Fruit fly (Drosophila melanogaster) whole organism, embryonic: Measurements from ENCODE around the gene DCTN1-p150.

Source experiments
- CG10209 ChIP-seq: fragments of 200-800 bp; sonication (Bioruptor generic); optimal IDR thresholded peaks from 3 replicates; lab custom pipeline; 2017; ENCODE audit warnings: missing biosample characterization, mild to moderate bottlenecking, missing genetic modification characterization, missing genetic modification reagents
- CG10654 ChIP-seq: fragments of 200-800 bp; sonication (Bioruptor generic); optimal IDR thresholded peaks from 2 replicates; lab custom pipeline; 2016; ENCODE audit warnings: missing biosample characterization, missing genetic modification characterization
- CG11247 ChIP-seq: fragments of 200-800 bp; sonication (Bioruptor generic); IDR thresholded peaks from 2 replicates; pipeline ENCODE4 v1.3.6; 2022; ENCODE audit warnings: missing biosample characterization, missing genetic modification characterization
- CG12391 ChIP-seq: fragments of 200-800 bp; sonication (Bioruptor generic); optimal IDR thresholded peaks from 3 replicates; lab custom pipeline; 2018; ENCODE audit warnings: missing biosample characterization, mild to moderate bottlenecking, missing genetic modification characterization, moderate library complexity
- CG15514 ChIP-seq: fragments of 200-800 bp; sonication (Bioruptor generic); optimal IDR thresholded peaks from 3 replicates; lab custom pipeline; 2017; ENCODE audit warnings: missing biosample characterization, missing genetic modification characterization, mild to moderate bottlenecking, moderate library complexity, missing genetic modification reagents
- CG17385 ChIP-seq: fragments of 200-800 bp; sonication (Bioruptor generic); optimal IDR thresholded peaks from 3 replicates; lab custom pipeline; 2018; ENCODE audit warnings: missing biosample characterization, mild to moderate bottlenecking, missing genetic modification characterization
- CG18262 ChIP-seq: fragments of 200-800 bp; optimal IDR thresholded peaks from 3 replicates; lab custom pipeline; 2019; ENCODE audit warnings: missing biosample characterization, mild to moderate bottlenecking, missing genetic modification characterization, moderate library complexity
- CG18599 ChIP-seq: fragments of 200-800 bp; sonication (Bioruptor generic); optimal IDR thresholded peaks from 3 replicates; lab custom pipeline; 2017; ENCODE audit warnings: missing biosample characterization, missing genetic modification characterization, mild to moderate bottlenecking, moderate library complexity, missing genetic modification reagents
- CG18764 ChIP-seq: fragments of 200-800 bp; sonication (Bioruptor generic); optimal IDR thresholded peaks from 3 replicates; lab custom pipeline; 2016; ENCODE audit warnings: missing biosample characterization, missing genetic modification characterization
- CG30403 ChIP-seq: fragments of 200-800 bp; sonication (Bioruptor generic); optimal IDR thresholded peaks from 3 replicates; lab custom pipeline; 2016; ENCODE audit warnings: missing biosample characterization, missing genetic modification characterization
- CG30431 ChIP-seq: fragments of 200-800 bp; sonication (Bioruptor generic); optimal IDR thresholded peaks from 2 replicates; lab custom pipeline; 2017; ENCODE audit warnings: missing biosample characterization, missing genetic modification characterization
- CG32772 ChIP-seq: fragments of 200-800 bp; sonication (Bioruptor generic); IDR thresholded peaks from 2 replicates; pipeline ENCODE4 v1.3.6; 2022; ENCODE audit warnings: missing biosample characterization, missing genetic modification characterization
- CG43689 ChIP-seq: fragments of 200-800 bp; sonication (Bioruptor generic); IDR thresholded peaks from 2 replicates; pipeline ENCODE4 v1.3.6; 2022; ENCODE audit warnings: missing biosample characterization, missing genetic modification characterization
- CG4820 ChIP-seq: fragments of 200-800 bp; sonication (Bioruptor generic); optimal IDR thresholded peaks from 3 replicates; lab custom pipeline; 2016; ENCODE audit warnings: missing biosample characterization, missing genetic modification characterization
- CG5180 ChIP-seq: fragments of 200-800 bp; sonication (Bioruptor generic); optimal IDR thresholded peaks from 3 replicates; lab custom pipeline; 2017; ENCODE audit warnings: missing biosample characterization, missing genetic modification characterization, mild to moderate bottlenecking, moderate library complexity, missing genetic modification reagents
- CG6689 ChIP-seq: fragments of 200-800 bp; sonication (Bioruptor generic); IDR thresholded peaks from 2 replicates; pipeline ENCODE4 v1.3.6; 2022; ENCODE audit warnings: missing biosample characterization, missing genetic modification characterization
- CG7372 ChIP-seq: fragments of 200-800 bp; sonication (Bioruptor generic); IDR thresholded peaks from 2 replicates; pipeline ENCODE4 v1.3.6; 2022; ENCODE audit warnings: missing biosample characterization, missing genetic modification characterization
- CG9437 ChIP-seq: fragments of 200-800 bp; sonication (Bioruptor generic); optimal IDR thresholded peaks from 2 replicates; lab custom pipeline; 2018; ENCODE audit warnings: missing biosample characterization, mild to moderate bottlenecking, missing genetic modification characterization
- CG9727 ChIP-seq: fragments of 200-800 bp; sonication (Bioruptor generic); optimal IDR thresholded peaks from 3 replicates; lab custom pipeline; 2017; ENCODE audit warnings: missing biosample characterization, mild to moderate bottlenecking, missing genetic modification characterization
- Camta ChIP-seq: fragments of 200-800 bp; sonication (Bioruptor generic); optimal IDR thresholded peaks from 2 replicates; lab custom pipeline; 2016; ENCODE audit warnings: missing biosample characterization, missing genetic modification characterization
- H15 ChIP-seq: fragments of 200-800 bp; sonication (Bioruptor generic); IDR thresholded peaks from 3 replicates; pipeline ENCODE4 v1.3.6; 2022; ENCODE audit warnings: missing biosample characterization, missing genetic modification characterization
- HLH4C ChIP-seq: fragments of 200-800 bp; sonication (Bioruptor generic); IDR thresholded peaks from 3 replicates; pipeline ENCODE4 v1.3.6; 2022; ENCODE audit warnings: missing biosample characterization, missing genetic modification characterization; ENCODE audit not compliant: partially characterized antibody
- HLH54F ChIP-seq: fragments of 200-800 bp; sonication (Bioruptor generic); optimal IDR thresholded peaks from 3 replicates; lab custom pipeline; 2016; ENCODE audit warnings: missing biosample characterization, missing genetic modification characterization
- HLHmδ ChIP-seq: fragments of 200-800 bp; sonication (Bioruptor generic); optimal IDR thresholded peaks from 2 replicates; lab custom pipeline; 2018; ENCODE audit warnings: missing biosample characterization, mild to moderate bottlenecking, missing genetic modification characterization, moderate library complexity
- Hey ChIP-seq: fragments of 200-800 bp; sonication (Bioruptor generic); optimal IDR thresholded peaks from 3 replicates; lab custom pipeline; 2018; ENCODE audit warnings: missing biosample characterization, mild to moderate bottlenecking, missing genetic modification characterization
- Oaz ChIP-seq: fragments of 200-800 bp; sonication (Bioruptor generic); IDR thresholded peaks from 2 replicates; pipeline ENCODE4 v1.3.6; 2022; ENCODE audit warnings: missing biosample characterization, missing genetic modification characterization
- al ChIP-seq: fragments of 200-800 bp; sonication (Bioruptor generic); IDR thresholded peaks from 2 replicates; pipeline ENCODE4 v1.3.6; 2022; ENCODE audit warnings: missing biosample characterization, missing genetic modification characterization
- amos ChIP-seq: fragments of 200-800 bp; sonication (Bioruptor generic); IDR thresholded peaks from 2 replicates; pipeline ENCODE4 v1.3.6; 2022; ENCODE audit warnings: missing biosample characterization, missing genetic modification characterization; ENCODE audit not compliant: partially characterized antibody
- btn ChIP-seq: fragments of 200-800 bp; sonication (Bioruptor generic); optimal IDR thresholded peaks from 2 replicates; lab custom pipeline; 2016; ENCODE audit warnings: missing biosample characterization, missing genetic modification characterization
- corto ChIP-seq: fragments of 200-800 bp; sonication (Bioruptor generic); optimal IDR thresholded peaks from 2 replicates; lab custom pipeline; 2016; ENCODE audit warnings: missing biosample characterization, mild to moderate bottlenecking, missing genetic modification characterization, moderate library complexity
- dysf ChIP-seq: fragments of 200-800 bp; sonication (Bioruptor generic); IDR thresholded peaks from 3 replicates; pipeline ENCODE4 v1.3.6; 2022; ENCODE audit warnings: missing biosample characterization, missing genetic modification characterization
- exex ChIP-seq: fragments of 200-800 bp; sonication (Bioruptor generic); optimal IDR thresholded peaks from 4 replicates; lab custom pipeline; 2018; ENCODE audit warnings: missing biosample characterization, mild to moderate bottlenecking, missing genetic modification characterization, moderate library complexity
- fd3F ChIP-seq: fragments of 200-800 bp; sonication (Bioruptor generic); optimal IDR thresholded peaks from 2 replicates; lab custom pipeline; 2018; ENCODE audit warnings: missing biosample characterization, mild to moderate bottlenecking, missing genetic modification characterization, moderate library complexity
- grau ChIP-seq: fragments of 200-800 bp; optimal IDR thresholded peaks from 3 replicates; lab custom pipeline; 2019; ENCODE audit warnings: missing biosample characterization, mild to moderate bottlenecking, missing genetic modification characterization, moderate library complexity
- gsb-n ChIP-seq: fragments of 200-800 bp; sonication (Bioruptor generic); optimal IDR thresholded peaks from 3 replicates; lab custom pipeline; 2018; ENCODE audit warnings: missing biosample characterization, mild to moderate bottlenecking, missing genetic modification characterization
- jing ChIP-seq: fragments of 200-800 bp; sonication (Bioruptor generic); optimal IDR thresholded peaks from 2 replicates; lab custom pipeline; 2018; ENCODE audit warnings: missing biosample characterization, mild to moderate bottlenecking, missing genetic modification characterization
- lbe ChIP-seq: fragments of 200-800 bp; sonication (Bioruptor generic); optimal IDR thresholded peaks from 2 replicates; lab custom pipeline; 2016; ENCODE audit warnings: missing biosample characterization, mild to moderate bottlenecking, missing genetic modification characterization
- lola ChIP-seq, 3 experiments: fragments of >200 bp in 2 of 3; fragments of 200-800 bp in 1 of 3; sonication (Bioruptor generic) in 1 of 3; optimal IDR thresholded peaks; 2 replicates each; lab custom pipeline; 2017 to 2019; ENCODE audit warnings: missing biosample characterization in 3 of 3, missing genetic modification characterization in 3 of 3, mild to moderate bottlenecking in 1 of 3, moderate library complexity in 1 of 3
- nmo ChIP-seq: fragments of 200-800 bp; sonication (Bioruptor generic); optimal IDR thresholded peaks from 2 replicates; lab custom pipeline; 2018; ENCODE audit warnings: missing biosample characterization, mild to moderate bottlenecking, missing genetic modification characterization, moderate library complexity
- pros ChIP-seq: fragments of 200-800 bp; sonication (Bioruptor generic); optimal IDR thresholded peaks from 3 replicates; lab custom pipeline; 2019; ENCODE audit warnings: missing biosample characterization, mild to moderate bottlenecking, missing genetic modification characterization, moderate library complexity
- schlank ChIP-seq: fragments of 200-800 bp; sonication (Bioruptor generic); optimal IDR thresholded peaks from 2 replicates; lab custom pipeline; 2018; ENCODE audit warnings: missing biosample characterization, mild to moderate bottlenecking, missing genetic modification characterization
- sna ChIP-seq: fragments of 200-800 bp; sonication (Bioruptor generic); IDR thresholded peaks from 2 replicates; pipeline ENCODE4 v1.3.6; 2022; ENCODE audit warnings: missing biosample characterization, missing genetic modification characterization; ENCODE audit not compliant: partially characterized antibody
- sug ChIP-seq: fragments of 200-800 bp; optimal IDR thresholded peaks from 2 replicates; lab custom pipeline; 2019; ENCODE audit warnings: missing biosample characterization, mild to moderate bottlenecking, missing genetic modification characterization, moderate library complexity
- vfl ChIP-seq: fragments of 200-800 bp; sonication (Bioruptor generic); optimal IDR thresholded peaks from 2 replicates; lab custom pipeline; 2016; ENCODE audit warnings: missing biosample characterization, missing genetic modification characterization
- zf30C ChIP-seq: fragments of 200-800 bp; sonication (Bioruptor generic); optimal IDR thresholded peaks from 3 replicates; lab custom pipeline; 2018; ENCODE audit warnings: missing biosample characterization, mild to moderate bottlenecking, missing genetic modification characterization
- zfh2 ChIP-seq: fragments of 200-800 bp; sonication (Bioruptor generic); optimal IDR thresholded peaks from 2 replicates; lab custom pipeline; 2016; ENCODE audit warnings: missing biosample characterization, missing genetic modification characterization

The DCTN1-p150 gene

DNA sequence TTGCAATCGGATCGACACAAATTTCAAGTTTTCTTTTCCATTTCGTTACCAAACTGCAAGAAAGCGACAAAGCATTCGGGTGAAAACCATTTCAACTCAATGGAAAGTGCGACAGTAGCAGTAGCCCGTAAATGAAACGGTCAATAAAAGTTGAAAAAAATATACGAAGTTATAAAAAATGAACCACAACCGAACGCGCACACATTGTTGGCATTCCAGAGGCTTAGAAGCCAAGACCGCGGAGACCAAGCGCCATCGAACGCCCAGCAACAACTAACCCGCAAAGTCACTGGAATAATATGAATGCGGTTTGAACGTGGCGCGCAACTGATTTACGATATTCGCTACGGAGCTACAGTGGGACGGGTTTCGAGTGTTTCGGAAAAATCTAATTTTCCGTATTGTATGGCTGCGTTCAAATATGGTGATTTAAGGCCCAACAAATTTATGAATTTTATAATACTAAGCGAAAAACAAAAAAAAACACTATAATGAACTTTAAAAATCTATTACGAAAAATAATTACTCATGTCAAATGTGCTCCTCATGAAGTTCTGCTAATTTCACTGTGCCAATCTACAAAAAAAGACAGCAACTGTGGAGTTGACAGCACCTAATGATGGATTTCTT, 7.0 kb upstream of the DCTN1-p150 start (continued):
- TF ChIP-seq CG4820 (GFP tag; lab: Kevin White, UChicago) (no peak), CG18262 (tag; lab: Kevin White, UChicago) (peak; percentile 61), CG18599 (GFP tag; lab: Kevin White, UChicago) (peak; percentile 38), Oaz (GFP tag; lab: Robert Waterston, UW) (no peak), CG30403 (GFP tag; lab: Kevin White, UChicago) (peak; percentile 56), CG7372 (GFP tag; lab: Robert Waterston, UW) (no peak), zfh2 (GFP tag; lab: Kevin White, UChicago) (peak; percentile 26), CG5180 (GFP tag; lab: Kevin White, UChicago) (peak; percentile 88), gsb-n (peak; percentile 7), corto (GFP tag; lab: Kevin White, UChicago) (no peak), HLH54F (GFP tag; lab: Kevin White, UChicago) (peak; percentile 46), CG9437 (GFP tag; lab: Kevin White, UChicago) (peak; percentile 62), sug (peak; percentile 5), CG32772 (GFP tag; lab: Robert Waterston, UW) (no peak), HLHmδ (GFP tag; lab: Kevin White, UChicago) (no peak), CG18764 (peak; percentile 34), lola (GFP tag; optimal IDR thresholded peaks at IDR 0.05; lab: Kevin White, UChicago) (peak in 1 of 3 experiments; percentile 30), jing (no peak), sna (GFP tag; lab: Robert Waterston, UW) (no peak), CG17385 (GFP tag; lab: Kevin White, UChicago) (peak; percentile 7), CG6689 (peak; percentile 53), CG30431 (GFP tag; lab: Kevin White, UChicago) (no peak), lbe (GFP tag; lab: Kevin White, UChicago) (no peak)

DNA sequence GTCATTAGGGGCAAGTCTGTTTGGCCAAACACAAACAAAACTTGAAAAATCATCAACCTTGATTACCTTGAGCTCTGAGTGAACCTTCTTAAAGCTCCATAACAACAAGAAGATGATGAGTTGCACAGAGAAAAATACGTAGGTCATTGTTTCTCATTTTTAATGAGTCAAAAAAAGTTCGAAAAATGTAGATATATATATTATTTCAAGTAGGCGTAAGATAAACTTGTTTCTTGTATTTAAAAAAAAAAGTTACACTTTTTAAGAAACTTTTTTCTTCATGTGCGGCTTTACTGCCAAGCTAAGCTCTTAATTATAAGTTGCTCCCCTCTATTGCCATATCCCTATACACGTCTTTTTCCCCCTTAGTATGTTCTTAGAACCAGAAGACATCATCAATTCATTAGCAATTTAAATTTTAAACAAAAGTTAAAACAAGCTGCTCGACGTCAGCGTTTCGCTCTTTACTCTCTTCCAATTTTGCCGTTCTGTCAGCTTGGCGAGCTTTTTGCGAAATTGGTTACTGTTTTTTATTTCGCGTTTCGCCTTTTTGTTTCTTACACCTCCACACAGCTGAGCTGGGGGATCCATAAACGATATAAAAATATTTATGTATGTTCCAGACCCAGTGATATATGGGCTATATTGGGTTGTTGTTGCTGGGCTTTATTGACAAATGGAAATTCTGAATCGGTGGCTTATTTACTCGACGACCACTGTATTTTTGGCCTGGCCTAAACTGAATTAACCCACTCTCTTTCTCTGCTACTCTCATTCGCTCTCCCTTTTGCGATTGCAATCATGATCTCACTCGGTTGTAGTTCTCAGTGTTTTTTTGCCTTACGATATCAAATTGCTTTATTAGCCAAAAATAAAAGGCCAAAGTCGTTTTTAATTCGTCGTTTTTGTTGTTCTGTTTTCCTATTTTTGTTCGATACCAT, 5.6 kb upstream of the DCTN1-p150 start:
- TF ChIP-seq vfl (GFP tag; lab: Kevin White, UChicago) (no peak), al (GFP tag; lab: Robert Waterston, UW) (peak; percentile 86), HLH4C (GFP tag; lab: Robert Waterston, UW) (no peak), fd3F (GFP tag; lab: Kevin White, UChicago) (peak; percentile 34), H15 (GFP tag; lab: Robert Waterston, UW) (0 out of 3 replicates have a peak, but pooled peaks have one; percentile 35), schlank (tag; lab: Kevin White, UChicago) (no peak), dysf (peak; percentile 82), amos (GFP tag; lab: Robert Waterston, UW) (no peak), CG18764 (peak; percentile 21), CG11247 (GFP tag; lab: Robert Waterston, UW) (peak; percentile 77), CG18262 (tag; lab: Kevin White, UChicago) (peak; percentile 71), CG43689 (GFP tag; lab: Robert Waterston, UW) (no peak), CG12391 (peak; percentile 61), pros (GFP tag; lab: Kevin White, UChicago) (no peak), btn (no peak), exex (no peak), CG9727 (GFP tag; lab: Kevin White, UChicago) (peak; percentile 73), CG15514 (GFP tag; lab: Kevin White, UChicago) (peak; percentile 36), CG10209 (GFP tag; lab: Kevin White, UChicago) (peak; percentile 42), nmo (GFP tag; lab: Kevin White, UChicago) (peak; percentile 63), CG10654 (GFP tag; lab: Kevin White, UChicago) (peak; percentile 34), grau (peak; percentile 56), CG17385 (GFP tag; lab: Kevin White, UChicago) (peak; percentile 33), Camta (GFP tag; lab: Kevin White, UChicago) (no peak), Hey (no peak), zf30C (GFP tag; lab: Kevin White, UChicago) (peak; percentile 21)
